Worm (Caenorhabditis elegans) whole organism, late embryonic: ENCODE measurements around the gene gpr-1.

ENCODE experiments used
- ceh-2 ChIP-seq: sonication (generic microtip); optimal IDR thresholded peaks from 2 replicates; lab custom pipeline; 2016; ENCODE audit warnings: missing genotype, missing genetic modification characterization, missing compliant biosample characterization
- ceh-48 ChIP-seq: sonication (generic microtip); optimal IDR thresholded peaks from 2 replicates; lab custom pipeline; 2016; ENCODE audit warnings: missing genetic modification characterization, inconsistent platforms, missing compliant biosample characterization
- ceh-9 ChIP-seq: sonication (generic microtip); optimal IDR thresholded peaks from 2 replicates; lab custom pipeline; 2016; ENCODE audit warnings: mild to moderate bottlenecking, missing genetic modification characterization, inconsistent platforms, missing compliant biosample characterization
- fkh-6 ChIP-seq: sonication (generic microtip); optimal IDR thresholded peaks from 2 replicates; lab custom pipeline; 2016; ENCODE audit warnings: missing genetic modification characterization, missing compliant biosample characterization
- lin-11 ChIP-seq: fragments of 200-800 bp; sonication (Bioruptor generic); optimal IDR thresholded peaks from 2 replicates; lab custom pipeline; 2018; ENCODE audit warnings: mild to moderate bottlenecking, missing genetic modification characterization, missing compliant biosample characterization
- mec-3 ChIP-seq: sonication (generic microtip); optimal IDR thresholded peaks from 2 replicates; lab custom pipeline; 2016; ENCODE audit warnings: borderline replicate concordance, missing genetic modification characterization, missing compliant biosample characterization
- pat-9 ChIP-seq: fragments of 200-800 bp; sonication (Bioruptor generic); optimal IDR thresholded peaks from 2 replicates; lab custom pipeline; 2018; ENCODE audit warnings: mild to moderate bottlenecking, missing genetic modification characterization, moderate library complexity, missing compliant biosample characterization
- tbx-2 ChIP-seq: sonication (generic microtip); optimal IDR thresholded peaks from 2 replicates; lab custom pipeline; 2016; ENCODE audit warnings: missing genetic modification characterization, missing compliant biosample characterization
- unc-55 ChIP-seq: sonication (generic microtip); optimal IDR thresholded peaks from 2 replicates; lab custom pipeline; 2017; ENCODE audit warnings: missing biosample characterization, missing genetic modification reagents, missing genetic modification characterization
- ztf-16 ChIP-seq: sonication (generic microtip); optimal IDR thresholded peaks from 2 replicates; lab custom pipeline; 2017; ENCODE audit warnings: missing genetic modification characterization, missing compliant biosample characterization

- TF ChIP-seq ceh-48 (tag; lab: Kevin White, UChicago) (no peak), ztf-16 (tag; lab: Kevin White, UChicago) (no peak), tbx-2 (tag; lab: Kevin White, UChicago) (no peak), fkh-6 (tag; lab: Kevin White, UChicago) (no peak), ceh-2 (no peak), ceh-9 (tag; lab: Kevin White, UChicago) (no peak), unc-55 (GFP tag; lab: Kevin White, UChicago) (peak; percentile 11), pat-9 (tag; lab: Kevin White, UChicago) (no peak), lin-11 (tag; lab: Kevin White, UChicago) (no peak), mec-3 (tag; lab: Kevin White, UChicago) (no peak)
Measured at ce11 chrIII:8668717-8669116, 40.0 kb downstream of the gpr-1 start.
